Fruit fly (Drosophila melanogaster): Measurements from ENCODE around the gene Ets21C.

The Ets21C gene

dm6 chr2L:523165-523835 is 29.4 kb downstream of the Ets21C start (continued):
- TF ChIP-seq CG10565 (GFP tag; optimal IDR thresholded peaks at IDR 0.05), result no peak
- peak; percentile 93 for TF ChIP-seq pros (GFP tag; optimal IDR thresholded peaks at IDR 0.05)
- TF ChIP-seq Atf6 (GFP tag; IDR thresholded peaks at IDR 0.05), result peak; percentile 62; the same call in 1 of the 2 replicates
- no peak for TF ChIP-seq emc (GFP tag; optimal IDR thresholded peaks at IDR 0.05)
- no peak for TF ChIP-seq lov (optimal IDR thresholded peaks at IDR 0.05)
- 0 out of 3 replicates have a peak, but pooled peaks have one; percentile 13 for TF ChIP-seq lov (GFP tag; IDR thresholded peaks at IDR 0.05)
- TF ChIP-seq her (GFP tag; optimal IDR thresholded peaks at IDR 0.05), result peak; percentile 81
- TF ChIP-seq CG10431 (GFP tag; optimal IDR thresholded peaks at IDR 0.05), result no peak
- no peak for TF ChIP-seq CG1529 (GFP tag; optimal IDR thresholded peaks at IDR 0.05)
- no peak for TF ChIP-seq fd3F (GFP tag; optimal IDR thresholded peaks at IDR 0.05)
- peak; percentile 33 for TF ChIP-seq CG13775 (GFP tag; optimal IDR thresholded peaks at IDR 0.05)
- TF ChIP-seq dati (GFP tag; IDR thresholded peaks at IDR 0.05), result no peak
- TF ChIP-seq CG2678 (tag; optimal IDR thresholded peaks at IDR 0.05), result peak; percentile 28
- peak; percentile 23 for TF ChIP-seq ac (GFP tag; optimal IDR thresholded peaks at IDR 0.05)
- peak; percentile 64 for TF ChIP-seq bbx (GFP tag; IDR thresholded peaks at IDR 0.05; ENCODE audit: partially characterized antibody)
- TF ChIP-seq az2 (GFP tag; optimal IDR thresholded peaks at IDR 0.05), result no peak
- TF ChIP-seq HHEX (GFP tag; optimal IDR thresholded peaks at IDR 0.05), result peak; percentile 37
- TF ChIP-seq CG1233 (GFP tag; optimal IDR thresholded peaks at IDR 0.05), result peak; percentile 21
- no peak for TF ChIP-seq D (optimal IDR thresholded peaks at IDR 0.05)
- no peak for TF ChIP-seq D (GFP tag; optimal IDR thresholded peaks at IDR 0.05)
- TF ChIP-seq nerfin-1 (tag; optimal IDR thresholded peaks at IDR 0.05), result peak; percentile 77
- TF ChIP-seq bab2 (GFP tag; optimal IDR thresholded peaks at IDR 0.05), result peak; percentile 0
- TF ChIP-seq oc (tag; optimal IDR thresholded peaks at IDR 0.05), result peak; percentile 90
- TF ChIP-seq CG15269 (tag; optimal IDR thresholded peaks at IDR 0.05), result peak; percentile 21
- no peak for TF ChIP-seq NK7.1 (GFP tag; optimal IDR thresholded peaks at IDR 0.05)
- peak; percentile 21 for TF ChIP-seq CG8290 (GFP tag; optimal IDR thresholded peaks at IDR 0.05)
- peak in 1 of 2 experiments; percentile 80 for TF ChIP-seq CG8290 (tag; optimal IDR thresholded peaks at IDR 0.05)
- 0 out of 2 replicates have a peak, but pooled peaks have one; percentile 6 for TF ChIP-seq Awh (GFP tag; IDR thresholded peaks at IDR 0.05)
- TF ChIP-seq ftz-f1 (GFP tag; optimal IDR thresholded peaks at IDR 0.05), result peak; percentile 57
- TF ChIP-seq Atf3 (GFP tag; optimal IDR thresholded peaks at IDR 0.05), result no peak
- TF ChIP-seq CG30020 (tag; optimal IDR thresholded peaks at IDR 0.05), result no peak
- no peak for TF ChIP-seq cas (GFP tag; IDR thresholded peaks at IDR 0.05)
- TF ChIP-seq Ravus (GFP tag; IDR thresholded peaks at IDR 0.05), result no peak
- TF ChIP-seq CG9437 (GFP tag; optimal IDR thresholded peaks at IDR 0.05), result no peak
- TF ChIP-seq CG1792 (GFP tag; optimal IDR thresholded peaks at IDR 0.05), result no peak
- no peak for TF ChIP-seq dimm (GFP tag; IDR thresholded peaks at IDR 0.05)
- TF ChIP-seq E2f2 (GFP tag; IDR thresholded peaks at IDR 0.05), result peak; percentile 22; the same call in 1 of the 2 replicates
- peak; percentile 21 for TF ChIP-seq CG7271 (tag; optimal IDR thresholded peaks at IDR 0.05)
- TF ChIP-seq CG2120 (GFP tag; optimal IDR thresholded peaks at IDR 0.05), result no peak
- no peak for TF ChIP-seq CG12155 (GFP tag; optimal IDR thresholded peaks at IDR 0.05)
- TF ChIP-seq fd96Cb (tag; optimal IDR thresholded peaks at IDR 0.05), result no peak
- TF ChIP-seq onecut (GFP tag; IDR thresholded peaks at IDR 0.05), result peak; percentile 16; the same call in 1 of the 2 replicates
- TF ChIP-seq CG2875 (GFP tag; optimal IDR thresholded peaks at IDR 0.05), result no peak
- TF ChIP-seq Doc2 (GFP tag; IDR thresholded peaks at IDR 0.05), result no peak
- TF ChIP-seq CG11398 (GFP tag; optimal IDR thresholded peaks at IDR 0.05), result peak; percentile 44
- no peak for TF ChIP-seq CG30431 (GFP tag; optimal IDR thresholded peaks at IDR 0.05)
- TF ChIP-seq CG9817 (tag; optimal IDR thresholded peaks at IDR 0.05), result peak; percentile 1
- TF ChIP-seq vvl (GFP tag; IDR thresholded peaks at IDR 0.05), result peak; percentile 59
- TF ChIP-seq CG11504 (tag; optimal IDR thresholded peaks at IDR 0.05), result peak; percentile 43
- TF ChIP-seq Elba2 (GFP tag; optimal IDR thresholded peaks at IDR 0.05), result no peak
- TF ChIP-seq tup (GFP tag; optimal IDR thresholded peaks at IDR 0.05), result no peak

All from whole organism, embryonic.